Fruit fly (Drosophila melanogaster) S2 (cell line): ENCODE data around the gene CG9171.

Experiments
- CG8478 ChIP-seq: fragments of >200 bp; optimal IDR thresholded peaks from 2 replicates; lab custom pipeline; 2018
- CTCF ChIP-seq, 2 experiments: fragments of >200 bp; optimal IDR thresholded peaks; 2 replicates each; lab custom pipeline; 2018

DNA sequence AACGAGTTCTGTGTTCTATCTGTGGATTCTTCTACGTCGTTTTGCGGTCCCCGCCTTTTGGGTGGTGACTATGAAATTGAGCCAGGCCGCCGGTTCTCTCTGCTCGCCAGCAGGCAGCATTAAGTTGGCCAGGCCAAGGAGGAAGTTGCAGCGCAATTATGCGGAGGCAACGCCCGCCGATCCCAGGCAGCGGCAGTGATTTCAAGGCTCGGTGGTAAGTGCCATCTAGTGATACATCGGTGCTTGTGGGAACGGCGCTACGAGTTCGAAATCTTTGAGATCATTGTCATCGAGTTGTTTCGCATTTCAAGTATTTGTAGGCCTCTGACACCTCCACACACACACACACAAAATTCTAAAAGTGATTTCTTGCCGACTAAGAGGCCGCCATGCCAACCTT, 16.3 kb downstream of the CG9171 start, which contains the start of gene CG31913:
- no peak for TF ChIP-seq CTCF (optimal IDR thresholded peaks at IDR 0.05; lab: Kevin White, UChicago)
- TF ChIP-seq CG8478 (lab: Kevin White, UChicago) = no peak
